Worm (Caenorhabditis elegans): ENCODE results near the gene R10F2.4.

- TF ChIP-seq ama-1 (optimal IDR thresholded peaks at IDR 0.05), result no peak
- TF ChIP-seq ets-7 (tag; optimal IDR thresholded peaks at IDR 0.05), result no peak
- TF ChIP-seq flt-1 (GFP tag; IDR thresholded peaks at IDR 0.05), result no peak
- TF ChIP-seq hmbx-1 (tag; optimal IDR thresholded peaks at IDR 0.05), result no peak
These were observed 4.3 kb downstream of the R10F2.4 start for ce11 chrIII:2918655-2919054.
